Worm (Caenorhabditis elegans) whole organism, L1 larva: ENCODE measurements around the gene ugt-14.

Experiments used
- C16A3.4 ChIP-seq: fragments of 150-350 bp; optimal IDR thresholded peaks from 2 replicates; lab custom pipeline; 2014; ENCODE audit warnings: missing biosample characterization, missing genetic modification characterization
- C34B4.2 ChIP-seq: sonication (generic microtip); optimal IDR thresholded peaks from 2 replicates; lab custom pipeline; 2017; ENCODE audit warnings: mild to moderate bottlenecking, missing genetic modification characterization, missing compliant biosample characterization
- F16B12.6 ChIP-seq: fragments of 150-350 bp; optimal IDR thresholded peaks from 2 replicates; lab custom pipeline; 2014; ENCODE audit warnings: missing biosample characterization, missing genetic modification characterization
- alr-1 ChIP-seq: fragments of 200-800 bp; sonication (Bioruptor generic); optimal IDR thresholded peaks from 2 replicates; lab custom pipeline; 2018; ENCODE audit warnings: borderline replicate concordance, mild to moderate bottlenecking, missing genetic modification characterization, missing compliant biosample characterization
- ama-1 ChIP-seq: fragments of 150-350 bp; optimal IDR thresholded peaks from 2 replicates; lab custom pipeline; 2014
- blmp-1 ChIP-seq: fragments of 150-350 bp; optimal IDR thresholded peaks from 2 replicates; lab custom pipeline; 2014; ENCODE audit warnings: missing biosample characterization, missing genetic modification characterization
- ceh-8 ChIP-seq: fragments of 200-800 bp; sonication (Bioruptor generic); optimal IDR thresholded peaks from 2 replicates; lab custom pipeline; 2018; ENCODE audit warnings: mild to moderate bottlenecking, missing genetic modification characterization, moderate library complexity, missing compliant biosample characterization
- ceh-82 ChIP-seq, 3 experiments: fragments of 150-350 bp in 1 of 3; sonication (generic microtip) in 2 of 3; optimal IDR thresholded peaks; 2 replicates each; lab custom pipeline; 2014 to 2017; ENCODE audit warnings: missing biosample characterization in 3 of 3, missing genetic modification characterization in 3 of 3
- ceh-90 ChIP-seq: sonication (generic microtip); optimal IDR thresholded peaks from 2 replicates; lab custom pipeline; 2016; ENCODE audit warnings: missing genetic modification characterization, missing compliant biosample characterization
- dpl-1 ChIP-seq, 3 experiments: fragments of 150-350 bp in 2 of 3; sonication (generic microtip) in 1 of 3; optimal IDR thresholded peaks; 2 replicates each; lab custom pipeline; 2014 to 2017; ENCODE audit warnings: missing biosample characterization in 3 of 3, missing genetic modification characterization in 3 of 3, missing genetic modification reagents in 3 of 3
- dsc-1 ChIP-seq: sonication (generic microtip); optimal IDR thresholded peaks from 2 replicates; lab custom pipeline; 2016; ENCODE audit warnings: mild to moderate bottlenecking, missing genetic modification characterization, missing compliant biosample characterization
- efl-1 ChIP-seq, 4 experiments: fragments of 150-350 bp; optimal IDR thresholded peaks in 3 of 4; peaks in 1 of 4; 1 replicate in 1 of 4; 2 replicates in 3 of 4; lab custom pipeline; 2014; ENCODE audit warnings: missing biosample characterization in 2 of 4, missing genetic modification characterization in 2 of 4, missing genetic modification reagents in 2 of 4
- elt-2 ChIP-seq: sonication (generic microtip); optimal IDR thresholded peaks from 2 replicates; lab custom pipeline; 2016; ENCODE audit warnings: missing genetic modification characterization, mild to moderate bottlenecking, inconsistent platforms, missing compliant biosample characterization, missing genetic modification reagents
- elt-3 ChIP-seq, 6 experiments: fragments of 150-350 bp in 1 of 6; sonication (generic microtip); optimal IDR thresholded peaks; 2 replicates each; lab custom pipeline; 2017 to 2018; ENCODE audit warnings: missing biosample characterization in 6 of 6, missing genetic modification characterization in 6 of 6, inconsistent platforms in 1 of 6
- ets-5 ChIP-seq: fragments of 200-800 bp; sonication (Bioruptor generic); IDR thresholded peaks from 2 replicates; pipeline ENCODE4 v1.3.6; 2022; ENCODE audit warnings: missing genetic modification characterization, missing compliant biosample characterization
- fkh-10 ChIP-seq: sonication (generic microtip); optimal IDR thresholded peaks from 2 replicates; lab custom pipeline; 2017; ENCODE audit warnings: missing biosample characterization, missing genetic modification reagents, missing genetic modification characterization
- fkh-4 ChIP-seq: sonication (generic microtip); optimal IDR thresholded peaks from 2 replicates; lab custom pipeline; 2016; ENCODE audit warnings: missing compliant biosample characterization, missing genetic modification characterization, borderline replicate concordance
- fkh-8 ChIP-seq: sonication (generic microtip); optimal IDR thresholded peaks from 2 replicates; lab custom pipeline; 2016; ENCODE audit warnings: mild to moderate bottlenecking, missing genetic modification characterization, missing compliant biosample characterization
- hlh-17 ChIP-seq: fragments of 200-800 bp; sonication (Bioruptor generic); optimal IDR thresholded peaks from 2 replicates; lab custom pipeline; 2018; ENCODE audit warnings: missing genetic modification characterization, mild to moderate bottlenecking, missing compliant biosample characterization, moderate library complexity, borderline replicate concordance
- hlh-4 ChIP-seq: sonication (generic microtip); optimal IDR thresholded peaks from 2 replicates; lab custom pipeline; 2016; ENCODE audit warnings: mild to moderate bottlenecking, missing genetic modification characterization, missing compliant biosample characterization
- isw-1 ChIP-seq: fragments of 200-800 bp; sonication (Bioruptor generic); IDR thresholded peaks from 2 replicates; pipeline ENCODE4 v1.3.6; 2022; ENCODE audit warnings: missing genetic modification characterization, missing compliant biosample characterization
- jun-1 ChIP-seq: fragments of 150-350 bp; optimal IDR thresholded peaks from 2 replicates; lab custom pipeline; 2014; ENCODE audit warnings: missing biosample characterization, missing genetic modification reagents, missing genetic modification characterization
- lin-13 ChIP-seq: fragments of 150-350 bp; optimal IDR thresholded peaks from 2 replicates; lab custom pipeline; 2014; ENCODE audit warnings: missing biosample characterization, missing genetic modification reagents, missing genetic modification characterization
- lin-14 ChIP-seq: fragments of 200-800 bp; sonication (Bioruptor generic); optimal IDR thresholded peaks from 2 replicates; lab custom pipeline; 2018; ENCODE audit warnings: mild to moderate bottlenecking, missing genetic modification characterization, moderate library complexity, missing compliant biosample characterization
- lin-15B ChIP-seq: fragments of 150-350 bp; sonication (generic microtip); optimal IDR thresholded peaks from 3 replicates; lab custom pipeline; 2014; ENCODE audit warnings: missing biosample characterization, missing genetic modification characterization
- lin-35 ChIP-seq, 2 experiments: fragments of 150-350 bp; optimal IDR thresholded peaks; 2 replicates each; lab custom pipeline; 2014; ENCODE audit warnings: missing biosample characterization in 2 of 2, missing genetic modification characterization in 2 of 2, missing genetic modification reagents in 2 of 2
- lin-39 ChIP-seq: fragments of 150-350 bp; optimal IDR thresholded peaks from 2 replicates; lab custom pipeline; 2014; ENCODE audit warnings: missing biosample characterization, missing genetic modification reagents, missing genetic modification characterization
- lsy-2 ChIP-seq, 2 experiments: fragments of 150-350 bp; optimal IDR thresholded peaks; 2 replicates each; lab custom pipeline; 2014; ENCODE audit warnings: missing biosample characterization in 2 of 2, missing genetic modification characterization in 2 of 2
- mab-9 ChIP-seq: fragments of 200-800 bp; sonication (Bioruptor generic); IDR thresholded peaks from 2 replicates; pipeline ENCODE4 v1.3.6; 2022; ENCODE audit warnings: missing genetic modification reagents, missing genetic modification characterization, missing compliant biosample characterization
- mdl-1 ChIP-seq, 2 experiments: fragments of 150-350 bp; optimal IDR thresholded peaks; 2 replicates each; lab custom pipeline; 2014 to 2017; ENCODE audit warnings: missing biosample characterization in 2 of 2, missing genetic modification characterization in 2 of 2, inconsistent platforms in 1 of 2
- mef-2 ChIP-seq: fragments of 150-350 bp; optimal IDR thresholded peaks from 2 replicates; lab custom pipeline; 2014; ENCODE audit warnings: missing biosample characterization, missing genetic modification characterization
- nhr-11 ChIP-seq: fragments of 150-350 bp; optimal IDR thresholded peaks from 2 replicates; lab custom pipeline; 2014; ENCODE audit warnings: missing biosample characterization, missing genetic modification characterization
- nhr-19 ChIP-seq: fragments of 200-800 bp; sonication (Bioruptor generic); conservative IDR thresholded peaks from 2 replicates; pipeline ENCODE4 v1.3.6; 2022; ENCODE audit warnings: missing genetic modification characterization, missing compliant biosample characterization
- nhr-20 ChIP-seq: sonication (generic microtip); optimal IDR thresholded peaks from 2 replicates; lab custom pipeline; 2016; ENCODE audit warnings: mild to moderate bottlenecking, missing genetic modification characterization, missing compliant biosample characterization
- nhr-237 ChIP-seq: fragments of 150-350 bp; optimal IDR thresholded peaks from 2 replicates; lab custom pipeline; 2014; ENCODE audit warnings: missing biosample characterization, missing genetic modification characterization
- nhr-47 ChIP-seq: sonication (generic microtip); optimal IDR thresholded peaks from 2 replicates; lab custom pipeline; 2016; ENCODE audit warnings: mild to moderate bottlenecking, missing genetic modification characterization, moderate library complexity, missing compliant biosample characterization
- nhr-77 ChIP-seq: fragments of 150-350 bp; optimal IDR thresholded peaks from 2 replicates; lab custom pipeline; 2014; ENCODE audit warnings: missing biosample characterization, missing genetic modification characterization
- nhr-84 ChIP-seq: sonication (generic microtip); optimal IDR thresholded peaks from 2 replicates; lab custom pipeline; 2017; ENCODE audit warnings: missing biosample characterization, missing genetic modification characterization
- nhr-85 ChIP-seq: sonication (generic microtip); peaks from one replicate; lab custom pipeline; 2016; ENCODE audit warnings: missing genetic modification characterization, inconsistent platforms, missing compliant biosample characterization
- nhr-90 ChIP-seq: sonication (generic microtip); optimal IDR thresholded peaks from 2 replicates; lab custom pipeline; 2016; ENCODE audit warnings: mild to moderate bottlenecking, missing genetic modification characterization, missing compliant biosample characterization; ENCODE audit not compliant: poor library complexity
- rnt-1 ChIP-seq: sonication (generic microtip); optimal IDR thresholded peaks from 2 replicates; lab custom pipeline; 2016; ENCODE audit warnings: mild to moderate bottlenecking, missing genetic modification characterization, moderate library complexity, missing compliant biosample characterization
- skn-1 ChIP-seq: fragments of 150-350 bp; optimal IDR thresholded peaks from 2 replicates; lab custom pipeline; 2014; ENCODE audit warnings: missing biosample characterization, missing genetic modification characterization
- snpc-4 ChIP-seq: fragments of 150-350 bp; optimal IDR thresholded peaks from 2 replicates; lab custom pipeline; 2014; ENCODE audit warnings: missing biosample characterization, missing genetic modification characterization
- sox-4 ChIP-seq: sonication (generic microtip); optimal IDR thresholded peaks from 2 replicates; lab custom pipeline; 2016; ENCODE audit warnings: missing genetic modification characterization, missing compliant biosample characterization
- sup-37 ChIP-seq: fragments of 200-800 bp; sonication (Bioruptor generic); optimal IDR thresholded peaks from 2 replicates; lab custom pipeline; 2018; ENCODE audit warnings: mild to moderate bottlenecking, missing genetic modification characterization, missing compliant biosample characterization
- tbx-2 ChIP-seq: sonication (generic microtip); optimal IDR thresholded peaks from 2 replicates; lab custom pipeline; 2016; ENCODE audit warnings: missing genetic modification characterization, missing compliant biosample characterization
- tlp-1 ChIP-seq: fragments of 150-350 bp; optimal IDR thresholded peaks from 2 replicates; lab custom pipeline; 2014; ENCODE audit warnings: missing biosample characterization, missing genetic modification characterization
- unc-30 ChIP-seq: sonication (generic microtip); optimal IDR thresholded peaks from 2 replicates; lab custom pipeline; 2017; ENCODE audit warnings: missing biosample characterization, missing genetic modification characterization
- unc-86 ChIP-seq: sonication (generic microtip); optimal IDR thresholded peaks from 2 replicates; lab custom pipeline; 2016; ENCODE audit warnings: missing genetic modification characterization, missing compliant biosample characterization
- unc-98 ChIP-seq: fragments of 200-800 bp; sonication (Bioruptor generic); IDR thresholded peaks from 2 replicates; pipeline ENCODE4 v1.3.6; 2022; ENCODE audit warnings: missing genetic modification characterization, missing compliant biosample characterization
- vab-15 ChIP-seq: sonication (generic microtip); optimal IDR thresholded peaks from 2 replicates; lab custom pipeline; 2017; ENCODE audit warnings: missing genotype, mild to moderate bottlenecking, missing genetic modification characterization, missing compliant biosample characterization
- zag-1 ChIP-seq: fragments of 150-350 bp; optimal IDR thresholded peaks from 2 replicates; lab custom pipeline; 2014; ENCODE audit warnings: missing biosample characterization, missing genetic modification characterization
- zip-4 ChIP-seq: fragments of 200-800 bp; sonication (Bioruptor generic); optimal IDR thresholded peaks from 2 replicates; lab custom pipeline; 2018; ENCODE audit warnings: mild to moderate bottlenecking, missing genetic modification characterization, moderate library complexity, missing compliant biosample characterization
- ztf-11 ChIP-seq, 2 experiments: sonication (generic microtip); optimal IDR thresholded peaks; 2 replicates each; lab custom pipeline; 2016 to 2017; ENCODE audit warnings: missing genetic modification characterization in 2 of 2, missing biosample characterization in 1 of 2, missing compliant biosample characterization in 1 of 2

The ugt-14 gene

DNA sequence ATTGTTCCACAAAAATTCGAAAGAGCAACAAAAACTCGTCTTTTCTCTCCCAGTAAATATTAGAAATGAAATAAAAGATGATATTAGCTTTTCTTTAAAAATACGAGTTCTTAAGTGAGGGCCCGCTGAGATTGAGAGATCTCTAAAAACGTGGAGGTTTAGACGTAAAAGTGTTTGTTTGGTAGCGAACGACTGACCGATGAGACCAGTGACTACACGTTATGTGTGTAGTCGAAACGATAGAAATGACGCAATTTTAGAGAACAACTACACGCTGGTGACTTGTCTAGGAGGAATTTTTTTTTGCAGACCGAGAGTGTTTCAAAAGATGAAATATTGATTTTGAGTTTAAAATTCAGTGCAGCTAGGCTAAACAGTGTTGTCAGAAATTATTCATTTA is 43.3 kb upstream of the ugt-14 start, which contains the start of gene C37H5.13:
Gene C37H5.13, minus strand, starts transcription at position 229 of the 400 bp plus-strand sequence.
- TF ChIP-seq skn-1 (tag; lab: Kevin White, UChicago) (no peak), F16B12.6 (no peak), elt-2 (no peak), fkh-4 (tag; lab: Kevin White, UChicago) (no peak), mab-9 (GFP tag; lab: Robert Waterston, UW) (no peak), alr-1 (tag; lab: Kevin White, UChicago) (no peak), unc-86 (tag; lab: Kevin White, UChicago) (no peak), lin-13 (no peak), lsy-2 (tag; optimal IDR thresholded peaks at IDR 0.05; lab: Kevin White, UChicago) (no peak), C34B4.2 (no peak), mef-2 (tag; lab: Kevin White, UChicago) (no peak), C16A3.4 (peak; percentile 1), ceh-82 (tag; optimal IDR thresholded peaks at IDR 0.05; lab: Kevin White, UChicago) (no peak), nhr-237 (tag; lab: Kevin White, UChicago) (no peak), rnt-1 (tag; lab: Kevin White, UChicago) (no peak), sup-37 (GFP tag; lab: Kevin White, UChicago) (no peak), nhr-19 (no peak), sox-4 (no peak), ztf-11 (tag; optimal IDR thresholded peaks at IDR 0.05; lab: Kevin White, UChicago) (no peak), nhr-47 (tag; lab: Kevin White, UChicago) (no peak), lin-39 (tag; lab: Kevin White, UChicago) (no peak), vab-15 (tag; lab: Kevin White, UChicago) (no peak), dsc-1 (tag; lab: Kevin White, UChicago) (no peak), fkh-8 (tag; lab: Kevin White, UChicago) (no peak), nhr-85 (tag; lab: Kevin White, UChicago) (peak; percentile 50), snpc-4 (tag; lab: Kevin White, UChicago) (no peak), unc-30 (no peak), lin-14 (peak; percentile 73), zag-1 (tag; lab: Kevin White, UChicago) (no peak), hlh-4 (tag; lab: Kevin White, UChicago) (no peak), nhr-77 (peak; percentile 27), zip-4 (no peak), tlp-1 (no peak), ama-1 (lab: Kevin White, UChicago) (no peak), mdl-1 (tag; optimal IDR thresholded peaks at IDR 0.05; lab: Kevin White, UChicago) (no peak), isw-1 (no peak), jun-1 (tag; lab: Kevin White, UChicago) (no peak), efl-1 (optimal IDR thresholded peaks at IDR 0.05; lab: Kevin White, UChicago) (no peak), efl-1 (GFP tag; optimal IDR thresholded peaks at IDR 0.05 in 1 of 2; lab: Kevin White, UChicago) (no peak), nhr-90 (tag; lab: Kevin White, UChicago) (no peak), elt-3 (tag; optimal IDR thresholded peaks at IDR 0.05; lab: Kevin White, UChicago) (no peak), nhr-84 (tag; lab: Kevin White, UChicago) (no peak), nhr-20 (tag; lab: Kevin White, UChicago) (peak; percentile 53), unc-98 (GFP tag; lab: Robert Waterston, UW) (no peak), ceh-90 (tag; lab: Kevin White, UChicago) (no peak), blmp-1 (tag; lab: Kevin White, UChicago) (no peak), lin-15B (tag; lab: Kevin White, UChicago) (no peak), hlh-17 (GFP tag; lab: Kevin White, UChicago) (no peak), nhr-11 (tag; lab: Kevin White, UChicago) (no peak), ets-5 (GFP tag; lab: Robert Waterston, UW) (no peak), lin-35 (GFP tag; optimal IDR thresholded peaks at IDR 0.05; lab: Kevin White, UChicago) (peak in 1 of 2 experiments; percentile 32), tbx-2 (tag; lab: Kevin White, UChicago) (no peak), dpl-1 (GFP tag; optimal IDR thresholded peaks at IDR 0.05; lab: Kevin White, UChicago) (no peak), fkh-10 (GFP tag; lab: Kevin White, UChicago) (no peak), ceh-8 (GFP tag; lab: Kevin White, UChicago) (no peak)
